Worm (Caenorhabditis elegans): Measurements from ENCODE around the gene F01D5.8.
"Not testable (repeated sequence)": the region's sequence is repeated elsewhere in the genome, so short reads cannot be mapped to it uniquely, and the experiment has no call there.

F01D5.8 gene

DNA sequence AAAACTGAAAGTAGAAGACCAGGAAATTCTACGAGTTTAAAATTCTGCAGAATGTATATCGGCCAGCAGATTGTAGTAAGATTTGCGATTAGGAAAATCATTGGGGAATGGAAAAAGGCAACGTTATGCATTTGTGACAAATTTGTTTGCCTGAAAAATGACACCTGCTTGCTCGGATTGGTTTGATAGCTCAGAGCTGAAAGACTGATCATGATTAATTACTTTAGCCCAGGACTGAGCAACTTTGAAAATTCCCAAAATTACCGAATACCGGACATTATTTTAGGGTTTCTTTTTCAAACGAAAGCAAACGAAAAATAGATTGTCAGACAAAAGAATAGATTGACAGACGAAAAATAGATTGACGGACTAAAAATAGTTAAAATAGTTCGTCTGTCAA is 26.0 kb upstream of the F01D5.8 start, which contains the start of gene sre-47:
Gene sre-47, minus strand, starts transcription at position 101 of the 400 bp plus-strand sequence.
- no peak for TF ChIP-seq unc-62 (GFP tag; optimal IDR thresholded peaks at IDR 0.05)

- TF ChIP-seq unc-62 (GFP tag; optimal IDR thresholded peaks at IDR 0.05) = no peak
Measured at ce11 chrII:13991741-13992140, 18.8 kb upstream of the F01D5.8 start, which contains the start of gene Y39G8B.5. Gene Y39G8B.5 (minus strand): TSS chrII:13991841.

ce11 chrII:13994934-13995333 is 15.6 kb upstream of the F01D5.8 start, which contains the start of gene Y39G8B.7:
Gene Y39G8B.7 (minus strand): TSS chrII:13995034.
- TF ChIP-seq unc-62 (GFP tag; optimal IDR thresholded peaks at IDR 0.05) = no peak

DNA sequence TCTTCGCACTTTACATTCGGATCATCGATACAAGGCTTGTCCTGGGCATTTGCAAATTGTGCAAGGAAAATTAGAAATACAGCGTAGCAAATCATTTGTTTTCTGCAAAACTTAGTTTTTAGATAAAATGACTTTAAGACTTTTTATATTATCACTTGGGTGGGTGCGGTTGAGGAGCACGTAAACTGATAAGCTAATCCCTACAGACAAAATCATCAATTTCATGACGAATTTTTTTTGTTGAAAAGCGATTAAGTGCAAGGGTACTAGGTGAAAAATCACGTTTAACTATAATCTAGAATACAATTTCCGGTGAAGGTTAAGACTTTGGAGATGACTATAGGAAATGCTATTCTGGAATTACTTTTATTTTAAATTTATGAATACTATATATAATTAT is 13.0 kb upstream of the F01D5.8 start, which contains the start of gene F01D5.1:
Gene F01D5.1, minus strand, starts transcription at position 105 of the 400 bp plus-strand sequence.
- TF ChIP-seq unc-62 (GFP tag; optimal IDR thresholded peaks at IDR 0.05) = no peak

- TF ChIP-seq unc-62 (GFP tag; optimal IDR thresholded peaks at IDR 0.05) = no peak
Measured at ce11 chrII:13997989-13998388, 12.5 kb upstream of the F01D5.8 start.

- TF ChIP-seq unc-62 (GFP tag; optimal IDR thresholded peaks at IDR 0.05) = no peak
Measured at ce11 chrII:13998964-13999363, 11.5 kb upstream of the F01D5.8 start, which contains the start of gene F01D5.2. Gene F01D5.2 (minus strand): TSS chrII:13999064.

DNA sequence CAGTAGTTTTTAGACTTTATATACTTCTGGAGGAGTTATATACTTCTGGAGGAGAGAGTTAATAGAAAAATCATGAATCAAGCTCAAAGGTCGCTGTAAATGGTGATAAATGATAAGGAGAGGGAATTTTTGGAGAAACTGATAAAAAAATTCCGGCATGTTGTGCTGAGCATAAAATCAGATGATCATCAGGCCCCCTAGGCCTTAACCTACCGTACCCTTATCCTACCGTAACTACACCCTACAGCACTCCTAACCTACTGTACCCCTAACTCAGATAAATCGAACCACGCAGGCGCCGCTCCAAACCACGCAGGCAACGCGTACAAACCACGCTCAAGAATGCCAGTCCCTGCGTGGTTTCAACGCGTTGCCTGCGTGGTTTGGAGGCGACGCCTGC is 10.5 kb upstream of the F01D5.8 start, which contains the start of gene F01D5.3:
Gene F01D5.3, minus strand, starts transcription at position 101 of the 400 bp plus-strand sequence.
- TF ChIP-seq unc-62 (GFP tag; optimal IDR thresholded peaks at IDR 0.05) = not testable (repeated sequence)

DNA sequence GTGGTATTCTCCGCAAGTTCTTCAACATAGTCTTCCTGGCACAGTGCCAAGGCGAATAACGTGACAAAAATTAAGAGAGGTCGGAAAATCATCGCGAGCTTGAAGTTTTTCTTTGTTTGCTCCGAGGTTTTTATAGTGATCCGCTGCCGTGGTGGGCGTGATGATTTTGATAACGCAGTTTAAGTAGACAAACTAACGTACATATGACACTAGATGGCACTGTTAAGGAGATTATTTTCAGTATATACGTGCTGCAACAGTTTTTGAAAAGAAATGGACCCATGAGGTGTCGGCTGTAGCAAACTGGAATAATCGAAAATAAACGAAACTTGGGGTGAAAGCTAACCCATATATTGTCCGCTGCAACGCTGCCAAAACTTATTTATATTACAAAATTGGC is 8.3 kb upstream of the F01D5.8 start, which contains the start of gene F01D5.5:
Gene F01D5.5, minus strand, starts transcription at position 101 of the 400 bp plus-strand sequence.
- no peak for TF ChIP-seq unc-62 (GFP tag; optimal IDR thresholded peaks at IDR 0.05)

DNA sequence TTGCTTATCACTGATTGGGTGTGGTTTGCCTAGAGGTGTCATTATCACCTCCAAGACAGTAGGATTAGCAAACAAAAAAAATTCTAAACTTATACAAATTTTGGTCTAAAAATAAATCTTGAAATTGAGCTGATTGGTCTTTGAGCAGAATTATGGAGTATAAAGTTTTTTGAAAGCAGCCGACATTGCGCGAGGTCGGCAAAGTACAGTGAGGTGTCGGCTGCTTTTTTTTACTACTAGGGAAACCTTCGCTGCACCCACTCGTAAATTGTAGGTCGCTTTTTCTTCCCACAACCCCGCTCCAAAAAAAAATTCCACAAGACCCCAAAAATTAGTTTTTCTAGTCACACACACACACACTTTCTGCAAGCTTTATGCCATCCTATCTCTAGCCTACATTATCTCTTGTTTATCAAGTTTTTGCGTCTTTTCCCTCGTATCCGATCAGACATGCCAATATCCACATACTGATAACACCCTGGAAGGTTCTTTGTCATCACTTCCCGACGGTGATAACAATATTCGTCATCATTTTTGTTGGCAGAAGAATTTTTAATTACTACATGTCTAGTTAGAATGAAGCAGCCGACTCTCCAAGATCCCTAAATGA is 6.6 kb upstream of the F01D5.8 start:
- no peak for TF ChIP-seq unc-62 (GFP tag; optimal IDR thresholded peaks at IDR 0.05)

DNA sequence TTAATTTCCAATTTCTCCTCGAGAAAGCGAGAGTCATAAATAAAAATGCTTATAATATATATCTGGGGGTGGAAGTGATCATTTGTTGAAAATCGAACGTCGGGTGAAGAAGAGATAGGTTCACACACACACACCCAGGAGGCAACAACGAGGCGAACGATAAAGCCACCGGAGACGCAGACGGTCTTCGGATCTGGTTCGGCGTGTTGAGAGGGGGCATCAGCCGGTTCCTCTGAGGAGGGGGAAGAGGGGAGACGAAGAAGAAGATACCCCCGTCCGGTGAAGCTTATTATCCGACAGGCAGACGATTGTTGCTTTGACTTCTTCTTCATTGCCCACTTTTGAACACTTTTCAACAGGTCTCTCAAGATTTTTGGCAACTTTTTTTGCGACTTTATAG is 5.7 kb upstream of the F01D5.8 start:
- TF ChIP-seq unc-62 (GFP tag; optimal IDR thresholded peaks at IDR 0.05) = no peak

DNA sequence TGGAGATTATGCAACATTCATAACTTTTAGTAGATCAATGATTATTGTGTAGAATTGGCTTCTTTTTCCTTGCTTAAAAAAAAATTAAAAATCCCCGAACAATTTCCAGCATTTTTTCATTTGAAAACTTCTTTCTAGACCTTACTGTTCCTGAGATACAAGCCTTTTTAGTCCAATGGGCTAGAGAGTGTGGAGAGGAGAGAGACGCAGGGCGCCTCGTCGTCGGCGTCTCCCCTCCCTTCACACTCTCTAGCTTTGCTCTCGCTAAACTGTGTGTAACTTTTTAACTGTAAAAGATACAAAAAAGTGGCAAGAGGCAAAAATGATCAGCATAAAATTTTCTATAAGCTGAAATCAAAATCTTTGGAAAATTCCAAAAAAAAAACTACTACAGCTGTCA is 5.3 kb upstream of the F01D5.8 start:
- no peak for TF ChIP-seq unc-62 (GFP tag; optimal IDR thresholded peaks at IDR 0.05)

- no peak for TF ChIP-seq unc-62 (GFP tag; optimal IDR thresholded peaks at IDR 0.05)
Measured at ce11 chrII:14006210-14006609, 4.3 kb upstream of the F01D5.8 start, which contains the start of gene F01D5.6. Gene F01D5.6 (plus strand): TSS chrII:14006510.

DNA sequence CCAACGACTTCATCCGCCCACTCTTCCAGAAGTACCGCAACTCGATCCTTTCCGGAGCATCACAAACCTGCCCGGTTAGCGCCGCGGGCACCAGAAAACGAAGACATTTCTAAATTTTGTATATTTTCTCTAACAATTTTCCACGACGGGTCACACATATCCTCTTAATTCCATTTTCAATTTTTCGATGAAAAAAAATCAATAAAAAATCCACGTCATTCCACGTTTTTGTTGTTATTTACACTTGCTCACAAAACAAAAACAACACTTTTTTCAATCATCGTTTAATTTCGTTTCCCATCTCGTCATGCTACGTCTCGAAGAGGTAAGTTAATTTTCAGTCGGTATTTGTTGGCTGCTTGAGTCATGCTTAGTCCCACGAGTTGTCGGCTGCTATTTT is 2.1 kb upstream of the F01D5.8 start, which contains the start of gene F01D5.7:
Gene F01D5.7, plus strand, starts transcription at position 301 of the 400 bp plus-strand sequence.
- TF ChIP-seq unc-62 (GFP tag; optimal IDR thresholded peaks at IDR 0.05) = no peak

- no peak for TF ChIP-seq unc-62 (GFP tag; optimal IDR thresholded peaks at IDR 0.05)
Measured at ce11 chrII:14014637-14015036, 4.1 kb downstream of the F01D5.8 start.

ce11 chrII:14016865-14017264 is 6.4 kb downstream of the F01D5.8 start, which contains the start of gene cyp-37A1:
Gene cyp-37A1 (minus strand): TSS chrII:14016965.
- TF ChIP-seq unc-62 (GFP tag; optimal IDR thresholded peaks at IDR 0.05) = no peak

DNA sequence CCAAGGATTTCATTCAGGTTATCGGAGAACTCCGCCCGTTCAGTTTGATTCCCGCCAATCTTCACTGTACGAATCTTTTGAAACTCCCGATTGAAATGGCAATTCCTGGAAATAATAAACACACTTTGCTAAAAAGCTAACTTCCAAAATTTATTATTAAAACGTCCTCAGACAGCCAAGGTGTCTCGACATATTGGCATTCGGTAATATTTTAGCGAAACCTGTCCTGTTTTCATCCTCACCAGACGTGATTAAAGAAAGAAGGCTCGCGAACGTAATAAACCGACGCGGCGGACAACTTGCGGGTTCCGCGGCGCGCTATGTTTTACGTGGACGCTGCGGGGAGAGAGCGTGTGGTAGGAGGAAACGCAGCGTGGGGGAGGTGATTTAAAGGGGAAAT is 7.7 kb downstream of the F01D5.8 start:
- no peak for TF ChIP-seq unc-62 (GFP tag; optimal IDR thresholded peaks at IDR 0.05)

- TF ChIP-seq unc-62 (GFP tag; optimal IDR thresholded peaks at IDR 0.05) = no peak
Measured at ce11 chrII:14018887-14019286, 8.4 kb downstream of the F01D5.8 start.

All from whole organism, dauer.